Fruit fly (Drosophila melanogaster): Measurements from ENCODE around the gene CG42367.

The CG42367 gene

dm6 chr2L:9918020-9918959 is 12.1 kb upstream of the CG42367 start, which contains the start of the genes CG5885 and CG4598 (continued):
- TF ChIP-seq grau (tag; optimal IDR thresholded peaks at IDR 0.05) (peak; percentile 75), phol (tag; optimal IDR thresholded peaks at IDR 0.05) (peak; percentile 69), CG10209 (GFP tag; optimal IDR thresholded peaks at IDR 0.05) (peak; percentile 66), HLH54F (GFP tag; optimal IDR thresholded peaks at IDR 0.05) (peak; percentile 41), Atf-2 (GFP tag; optimal IDR thresholded peaks at IDR 0.05) (no peak), pzg (GFP tag; optimal IDR thresholded peaks at IDR 0.05) (peak; percentile 90), CG13424 (tag; optimal IDR thresholded peaks at IDR 0.05) (peak; percentile 78), CG12659 (GFP tag; optimal IDR thresholded peaks at IDR 0.05) (peak; percentile 78), slou (GFP tag; optimal IDR thresholded peaks at IDR 0.05) (peak; percentile 12), CG6689 (GFP tag; IDR thresholded peaks at IDR 0.05) (peak; percentile 43; the same call in 1 of the 2 replicates), CG17802 (tag; optimal IDR thresholded peaks at IDR 0.05) (no peak), mam (GFP tag; optimal IDR thresholded peaks at IDR 0.05) (peak; percentile 71), Med (GFP tag) (peak; percentile 85), CG10565 (GFP tag; optimal IDR thresholded peaks at IDR 0.05) (no peak), CG8281 (tag; optimal IDR thresholded peaks at IDR 0.05) (no peak), Xrp1 (GFP tag; IDR thresholded peaks at IDR 0.05) (peak; percentile 58), PHDP (tag; optimal IDR thresholded peaks at IDR 0.05) (peak; percentile 65), CG6791 (GFP tag; IDR thresholded peaks at IDR 0.05; ENCODE audit: partially characterized antibody) (peak; percentile 78), CG12155 (GFP tag; optimal IDR thresholded peaks at IDR 0.05) (peak; percentile 69), shn (GFP tag; optimal IDR thresholded peaks at IDR 0.05) (peak; percentile 9), emc (GFP tag; optimal IDR thresholded peaks at IDR 0.05) (no peak), mld (GFP tag; IDR thresholded peaks at IDR 0.05; ENCODE audit: partially characterized antibody) (peak; percentile 82), hbn (GFP tag; IDR thresholded peaks at IDR 0.05; ENCODE audit: partially characterized antibody) (peak; percentile 68), Nf-YB (GFP tag; optimal IDR thresholded peaks at IDR 0.05) (peak; percentile 42), CG16813 (GFP tag; IDR thresholded peaks at IDR 0.05; ENCODE audit: partially characterized antibody) (peak; percentile 83), fd96Cb (tag; optimal IDR thresholded peaks at IDR 0.05) (peak; percentile 48), CG6683 (GFP tag; optimal IDR thresholded peaks at IDR 0.05) (no peak), CG1024 (GFP tag; IDR thresholded peaks at IDR 0.05) (peak; percentile 42), MESR4 (GFP tag; optimal IDR thresholded peaks at IDR 0.05) (peak; percentile 97), sug (tag; optimal IDR thresholded peaks at IDR 0.05) (peak; percentile 70), scrt (GFP tag; optimal IDR thresholded peaks at IDR 0.05) (peak; percentile 78), NFAT (GFP tag; IDR thresholded peaks at IDR 0.05) (peak; percentile 50), E2f2 (GFP tag; IDR thresholded peaks at IDR 0.05) (peak; percentile 95), CG8478 (optimal IDR thresholded peaks at IDR 0.05) (no peak), pan (optimal IDR thresholded peaks at IDR 0.05) (no peak), pan (GFP tag; optimal IDR thresholded peaks at IDR 0.05 in 1 of 2, IDR thresholded peaks at IDR 0.05 in 1 of 2) (peak in 1 of 2 experiments; percentile 64), CG31224 (GFP tag; IDR thresholded peaks at IDR 0.05) (no peak), Hsf (GFP tag; optimal IDR thresholded peaks at IDR 0.05) (peak; percentile 38), CG4404 (GFP tag; IDR thresholded peaks at IDR 0.05) (no peak), CG30403 (GFP tag; optimal IDR thresholded peaks at IDR 0.05) (peak; percentile 77), eyg (GFP tag; optimal IDR thresholded peaks at IDR 0.05) (no peak), CG8290 (GFP tag; optimal IDR thresholded peaks at IDR 0.05) (peak; percentile 46), CG8290 (tag; optimal IDR thresholded peaks at IDR 0.05) (peak in 1 of 2 experiments; percentile 76), CG15011 (GFP tag; optimal IDR thresholded peaks at IDR 0.05) (peak; percentile 18), CG11398 (GFP tag; optimal IDR thresholded peaks at IDR 0.05) (no peak), CG32772 (GFP tag; IDR thresholded peaks at IDR 0.05) (peak; percentile 28; the same call in 1 of the 2 replicates), sd (tag; optimal IDR thresholded peaks at IDR 0.05) (peak; percentile 15), CG4820 (GFP tag; optimal IDR thresholded peaks at IDR 0.05) (peak; percentile 84), zf30C (GFP tag; optimal IDR thresholded peaks at IDR 0.05) (no peak)

Data from whole organism, embryonic.